Fruit fly (Drosophila melanogaster): ENCODE results near the gene PQBP1.

PQBP1 gene

dm6 chr3R:25036644-25037043 is 28.9 kb upstream of the PQBP1 start, which contains the start of gene CG31115:
CG31115 (plus strand) TSS chr3R:25036944.
- TF ChIP-seq Hnf4 (GFP tag; optimal IDR thresholded peaks at IDR 0.05) (no peak), jim (GFP tag; optimal IDR thresholded peaks at IDR 0.05) (no peak)

DNA sequence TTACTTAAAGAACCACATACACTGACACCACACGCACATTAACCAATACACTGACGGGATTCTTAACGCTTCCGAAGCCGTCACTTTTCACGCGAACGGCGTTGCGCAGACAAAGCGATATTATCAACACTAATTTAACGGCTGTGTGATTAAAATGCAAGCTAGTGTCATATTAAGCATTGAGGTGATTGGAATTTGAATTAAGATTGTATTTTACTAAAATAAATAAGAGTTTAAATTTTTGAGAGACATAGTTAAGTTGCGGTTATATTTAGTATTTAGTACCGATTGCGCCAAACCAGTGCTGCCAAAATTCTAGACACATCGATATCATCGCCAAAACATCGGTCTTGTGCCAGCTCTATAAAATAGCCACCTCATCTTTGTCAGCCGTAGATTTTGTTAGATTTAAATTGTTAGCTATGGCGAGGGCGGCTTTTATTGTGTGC is 26.5 kb upstream of the PQBP1 start, which contains the start of the genes Ythdf and bai:
Gene Ythdf, minus strand, starts transcription at position 222 of the 449 bp plus-strand sequence.
Gene bai, plus strand, starts transcription at position 347 of the 449 bp plus-strand sequence.
- TF ChIP-seq Sp1 (GFP tag; optimal IDR thresholded peaks at IDR 0.05): no peak
- no peak for TF ChIP-seq Dif (GFP tag; optimal IDR thresholded peaks at IDR 0.05; ENCODE audit: partially characterized antibody)
- no peak for TF ChIP-seq CrebA (GFP tag; optimal IDR thresholded peaks at IDR 0.05; ENCODE audit: borderline replicate concordance)
- no peak for TF ChIP-seq Hnf4 (GFP tag; optimal IDR thresholded peaks at IDR 0.05)
- TF ChIP-seq rgr (GFP tag; optimal IDR thresholded peaks at IDR 0.05): no peak
- no peak for TF ChIP-seq sage (GFP tag; optimal IDR thresholded peaks at IDR 0.05)
- no peak for TF ChIP-seq GATAd (GFP tag; optimal IDR thresholded peaks at IDR 0.05)
- TF ChIP-seq OdsH (GFP tag; optimal IDR thresholded peaks at IDR 0.05): peak; percentile 49
- TF ChIP-seq dsf (GFP tag; optimal IDR thresholded peaks at IDR 0.05; ENCODE audit: borderline replicate concordance): no peak
- peak; percentile 33 for TF ChIP-seq CG32264 (GFP tag; optimal IDR thresholded peaks at IDR 0.05)
- no peak for TF ChIP-seq usp (GFP tag; optimal IDR thresholded peaks at IDR 0.05)
- TF ChIP-seq sv (GFP tag; optimal IDR thresholded peaks at IDR 0.05): peak; percentile 72
- TF ChIP-seq Rel (GFP tag; optimal IDR thresholded peaks at IDR 0.05): no peak
- TF ChIP-seq Rel (tag; optimal IDR thresholded peaks at IDR 0.05): no peak
- no peak for TF ChIP-seq foxo (GFP tag; optimal IDR thresholded peaks at IDR 0.05)
- peak; percentile 26 for TF ChIP-seq Mio (GFP tag; optimal IDR thresholded peaks at IDR 0.05)
- no peak for TF ChIP-seq lola (GFP tag; optimal IDR thresholded peaks at IDR 0.05)
- no peak for TF ChIP-seq br (GFP tag; optimal IDR thresholded peaks at IDR 0.05)
- TF ChIP-seq Myc (optimal IDR thresholded peaks at IDR 0.05): peak; percentile 64
- TF ChIP-seq dmrt93B (GFP tag; optimal IDR thresholded peaks at IDR 0.05): no peak
- no peak for TF ChIP-seq fru (GFP tag; optimal IDR thresholded peaks at IDR 0.05)
- TF ChIP-seq Jra (GFP tag; optimal IDR thresholded peaks at IDR 0.05): peak; percentile 64
- TF ChIP-seq Dfd (GFP tag; optimal IDR thresholded peaks at IDR 0.05): no peak
- TF ChIP-seq tai (GFP tag; optimal IDR thresholded peaks at IDR 0.05): no peak
- TF ChIP-seq Hr83 (GFP tag; optimal IDR thresholded peaks at IDR 0.05; ENCODE audit: poor library complexity, severe bottlenecking): peak; percentile 20
- TF ChIP-seq Vsx2 (GFP tag; optimal IDR thresholded peaks at IDR 0.05; ENCODE audit: partially characterized antibody): no peak
- TF ChIP-seq pan (optimal IDR thresholded peaks at IDR 0.05): no peak
- no peak for TF ChIP-seq dl (GFP tag; optimal IDR thresholded peaks at IDR 0.05; ENCODE audit: insufficient read depth in 1 of 2, partially characterized antibody in 2 of 2)
- TF ChIP-seq Abd-B (GFP tag; optimal IDR thresholded peaks at IDR 0.05): no peak
- TF ChIP-seq jim (GFP tag; optimal IDR thresholded peaks at IDR 0.05): no peak
- TF ChIP-seq N (GFP tag; optimal IDR thresholded peaks at IDR 0.05): no peak
- no peak for TF ChIP-seq CG9705 (GFP tag; optimal IDR thresholded peaks at IDR 0.05)
- TF ChIP-seq HLH106 (tag; optimal IDR thresholded peaks at IDR 0.05): no peak
- no peak for TF ChIP-seq Hr78 (GFP tag; optimal IDR thresholded peaks at IDR 0.05)
- TF ChIP-seq brk (GFP tag; optimal IDR thresholded peaks at IDR 0.05): no peak
- TF ChIP-seq psq (GFP tag; optimal IDR thresholded peaks at IDR 0.05): peak; percentile 21
- TF ChIP-seq ey (GFP tag; optimal IDR thresholded peaks at IDR 0.05): peak; percentile 57
- TF ChIP-seq h (GFP tag; optimal IDR thresholded peaks at IDR 0.05): no peak
- TF ChIP-seq woc (GFP tag; optimal IDR thresholded peaks at IDR 0.05): no peak

dm6 chr3R:25044816-25045551 is 20.6 kb upstream of the PQBP1 start, which contains the start of gene 5PtaseI:
5PtaseI (minus strand) TSS chr3R:25045151.
- TF ChIP-seq Abd-B (GFP tag; optimal IDR thresholded peaks at IDR 0.05): no peak
- no peak for TF ChIP-seq N (GFP tag; optimal IDR thresholded peaks at IDR 0.05)
- no peak for TF ChIP-seq CrebA (GFP tag; optimal IDR thresholded peaks at IDR 0.05; ENCODE audit: borderline replicate concordance)
- TF ChIP-seq Hnf4 (GFP tag; optimal IDR thresholded peaks at IDR 0.05): no peak
- no peak for TF ChIP-seq Mio (GFP tag; optimal IDR thresholded peaks at IDR 0.05)
- TF ChIP-seq Myc (optimal IDR thresholded peaks at IDR 0.05): no peak
- TF ChIP-seq jim (GFP tag; optimal IDR thresholded peaks at IDR 0.05): no peak
- TF ChIP-seq GATAd (GFP tag; optimal IDR thresholded peaks at IDR 0.05): no peak
- no peak for TF ChIP-seq CG32264 (GFP tag; optimal IDR thresholded peaks at IDR 0.05)
- no peak for TF ChIP-seq Dfd (GFP tag; optimal IDR thresholded peaks at IDR 0.05)
- TF ChIP-seq dmrt93B (GFP tag; optimal IDR thresholded peaks at IDR 0.05): no peak
